Worm (Caenorhabditis elegans) whole organism, young adult: ENCODE results near the gene far-6.

Experiments
- B0019.2 ChIP-seq: fragments of 200-800 bp; sonication (Bioruptor generic); conservative IDR thresholded peaks from 2 replicates; pipeline ENCODE4 v1.3.6; 2022; ENCODE audit warnings: missing genetic modification reagents, missing genetic modification characterization, missing compliant biosample characterization
- B0035.1 ChIP-seq: sonication (generic microtip); optimal IDR thresholded peaks from 2 replicates; lab custom pipeline; 2016; ENCODE audit warnings: missing genetic modification characterization, mild to moderate bottlenecking, missing compliant biosample characterization, missing genotype, missing genetic modification reagents
- B0336.3 ChIP-seq: fragments of 200-800 bp; sonication (Bioruptor generic); IDR thresholded peaks from 2 replicates; pipeline ENCODE4 v1.3.6; 2022; ENCODE audit warnings: missing genetic modification characterization, missing compliant biosample characterization
- C06A6.2 ChIP-seq: fragments of 200-800 bp; sonication (Bioruptor generic); conservative IDR thresholded peaks from 2 replicates; pipeline ENCODE4 v1.3.6; 2022; ENCODE audit warnings: missing genetic modification characterization, missing compliant biosample characterization
- C17E4.6 ChIP-seq: fragments of 200-800 bp; sonication (Bioruptor generic); IDR thresholded peaks from 2 replicates; pipeline ENCODE4 v1.3.6; 2022; ENCODE audit warnings: missing genetic modification reagents, missing genetic modification characterization, missing compliant biosample characterization
- D2030.7 ChIP-seq: fragments of 200-800 bp; sonication (Bioruptor generic); IDR thresholded peaks from 2 replicates; pipeline ENCODE4 v1.3.6; 2022; ENCODE audit warnings: missing genetic modification reagents, missing genetic modification characterization, missing compliant biosample characterization
- F22D6.2 ChIP-seq: sonication (generic microtip); optimal IDR thresholded peaks from 2 replicates; lab custom pipeline; 2016; ENCODE audit warnings: mild to moderate bottlenecking, missing genetic modification characterization, missing compliant biosample characterization
- F23B12.7 ChIP-seq: sonication (generic microtip); optimal IDR thresholded peaks from 2 replicates; lab custom pipeline; 2017; ENCODE audit warnings: missing genetic modification characterization, mild to moderate bottlenecking, missing compliant biosample characterization, antibody characterized with exemption, moderate library complexity; ENCODE audit not compliant: insufficient read depth
- F55B11.4 ChIP-seq: sonication (generic microtip); optimal IDR thresholded peaks from 2 replicates; lab custom pipeline; 2016; ENCODE audit warnings: missing compliant biosample characterization, missing genetic modification characterization, borderline replicate concordance; ENCODE audit not compliant: insufficient read depth
- K11D2.4 ChIP-seq: fragments of 200-800 bp; sonication (Bioruptor generic); IDR thresholded peaks from 2 replicates; pipeline ENCODE4 v1.3.6; 2022; ENCODE audit warnings: missing genetic modification reagents, missing genetic modification characterization, missing compliant biosample characterization
- T07F8.4 ChIP-seq: sonication (generic microtip); optimal IDR thresholded peaks from 2 replicates; lab custom pipeline; 2016; ENCODE audit warnings: mild to moderate bottlenecking, missing genetic modification characterization, moderate library complexity, missing compliant biosample characterization
- Y79H2A.3 ChIP-seq: fragments of 200-800 bp; sonication (Bioruptor generic); conservative IDR thresholded peaks from 2 replicates; pipeline ENCODE4 v1.3.6; 2022; ENCODE audit warnings: missing genetic modification reagents, missing genetic modification characterization, missing compliant biosample characterization
- ZK185.1 ChIP-seq: sonication (generic microtip); optimal IDR thresholded peaks from 2 replicates; lab custom pipeline; 2016; ENCODE audit warnings: mild to moderate bottlenecking, missing genetic modification characterization, missing compliant biosample characterization; ENCODE audit not compliant: poor library complexity, severe bottlenecking
- aptf-3 ChIP-seq: fragments of 200-800 bp; sonication (Bioruptor generic); IDR thresholded peaks from 2 replicates; pipeline ENCODE4 v1.3.6; 2022; ENCODE audit warnings: missing genetic modification characterization, missing compliant biosample characterization
- atf-7 ChIP-seq: sonication (generic microtip); optimal IDR thresholded peaks from 2 replicates; lab custom pipeline; 2017; ENCODE audit warnings: mild to moderate bottlenecking, missing genetic modification characterization, missing compliant biosample characterization
- athp-1 ChIP-seq: sonication (generic microtip); optimal IDR thresholded peaks from 2 replicates; lab custom pipeline; 2017; ENCODE audit warnings: mild to moderate bottlenecking, missing genetic modification characterization, missing compliant biosample characterization
- ceh-100 ChIP-seq: fragments of 200-800 bp; sonication (Bioruptor generic); IDR thresholded peaks from 2 replicates; pipeline ENCODE4 v1.3.6; 2022; ENCODE audit warnings: missing genetic modification reagents, missing genetic modification characterization, missing compliant biosample characterization
- ceh-91 ChIP-seq: fragments of 200-800 bp; sonication (Bioruptor generic); IDR thresholded peaks from 2 replicates; pipeline ENCODE4 v1.3.6; 2022; ENCODE audit warnings: missing genetic modification reagents, missing genetic modification characterization, missing compliant biosample characterization
- chd-7 ChIP-seq: sonication (generic microtip); optimal IDR thresholded peaks from 2 replicates; lab custom pipeline; 2016; ENCODE audit warnings: mild to moderate bottlenecking, missing genetic modification characterization, moderate library complexity, missing compliant biosample characterization
- dpl-1 ChIP-seq: fragments of 150-350 bp; optimal IDR thresholded peaks from 2 replicates; lab custom pipeline; 2014; ENCODE audit warnings: missing biosample characterization, missing genetic modification reagents, missing genetic modification characterization
- efl-1 ChIP-seq: fragments of 150-350 bp; optimal IDR thresholded peaks from 2 replicates; lab custom pipeline; 2014; ENCODE audit warnings: missing biosample characterization, missing genetic modification reagents, missing genetic modification characterization
- egrh-3 ChIP-seq: fragments of 200-800 bp; sonication (Bioruptor generic); IDR thresholded peaks from 2 replicates; pipeline ENCODE4 v1.3.6; 2022; ENCODE audit warnings: missing genetic modification reagents, missing genetic modification characterization, missing compliant biosample characterization
- ekl-4 ChIP-seq: fragments of 200-800 bp; sonication (Bioruptor generic); IDR thresholded peaks from 2 replicates; pipeline ENCODE4 v1.3.6; 2022; ENCODE audit warnings: missing genetic modification reagents, missing genetic modification characterization, missing compliant biosample characterization
- ets-4 ChIP-seq: fragments of 200-800 bp; sonication (Bioruptor generic); optimal IDR thresholded peaks from 2 replicates; lab custom pipeline; 2018; ENCODE audit warnings: mild to moderate bottlenecking, missing genetic modification characterization, missing compliant biosample characterization
- hlh-26 ChIP-seq: fragments of 200-800 bp; sonication (Bioruptor generic); conservative IDR thresholded peaks from 2 replicates; pipeline ENCODE4 v1.3.6; 2022; ENCODE audit warnings: missing genetic modification reagents, missing genetic modification characterization, missing compliant biosample characterization
- hmg-1.2 ChIP-seq: fragments of 200-800 bp; sonication (Bioruptor generic); IDR thresholded peaks from 2 replicates; pipeline ENCODE4 v1.3.6; 2022; ENCODE audit warnings: missing genetic modification reagents, missing genetic modification characterization, missing compliant biosample characterization
- hmg-20 ChIP-seq: fragments of 200-800 bp; sonication (Bioruptor generic); IDR thresholded peaks from 2 replicates; pipeline ENCODE4 v1.3.6; 2022; ENCODE audit warnings: missing genetic modification reagents, missing genetic modification characterization, missing compliant biosample characterization
- lsl-1 ChIP-seq: fragments of 200-800 bp; sonication (Bioruptor generic); optimal IDR thresholded peaks from 2 replicates; lab custom pipeline; 2018; ENCODE audit warnings: mild to moderate bottlenecking, missing genetic modification characterization, moderate library complexity, missing compliant biosample characterization
- madf-3 ChIP-seq: fragments of 200-800 bp; sonication (Bioruptor generic); IDR thresholded peaks from 2 replicates; pipeline ENCODE4 v1.3.6; 2022; ENCODE audit warnings: missing genetic modification reagents, missing genetic modification characterization, missing compliant biosample characterization
- madf-6 ChIP-seq: fragments of 200-800 bp; sonication (Bioruptor generic); IDR thresholded peaks from 2 replicates; pipeline ENCODE4 v1.3.6; 2022; ENCODE audit warnings: missing genetic modification reagents, missing genetic modification characterization, missing compliant biosample characterization
- mcd-1 ChIP-seq: fragments of 200-800 bp; sonication (Bioruptor generic); IDR thresholded peaks from 2 replicates; pipeline ENCODE4 v1.3.6; 2022; ENCODE audit warnings: missing genetic modification reagents, missing genetic modification characterization, missing compliant biosample characterization
- mes-4 ChIP-seq: sonication (generic microtip); optimal IDR thresholded peaks from 2 replicates; lab custom pipeline; 2016; ENCODE audit warnings: missing genotype, missing genetic modification characterization, missing compliant biosample characterization
- nfya-2 ChIP-seq: fragments of 200-800 bp; sonication (Bioruptor generic); IDR thresholded peaks from 2 replicates; pipeline ENCODE4 v1.3.6; 2022; ENCODE audit warnings: missing genetic modification reagents, missing genetic modification characterization, missing compliant biosample characterization
- nhr-120 ChIP-seq: fragments of 200-800 bp; sonication (Bioruptor generic); IDR thresholded peaks from 2 replicates; pipeline ENCODE4 v1.3.6; 2022; ENCODE audit warnings: missing genetic modification characterization, missing compliant biosample characterization
- nhr-179 ChIP-seq: sonication (generic microtip); optimal IDR thresholded peaks from 2 replicates; lab custom pipeline; 2016; ENCODE audit warnings: mild to moderate bottlenecking, missing genetic modification characterization, missing compliant biosample characterization
- nhr-27 ChIP-seq: fragments of 200-800 bp; sonication (Bioruptor generic); optimal IDR thresholded peaks from 2 replicates; lab custom pipeline; 2018; ENCODE audit warnings: mild to moderate bottlenecking, missing genetic modification characterization, moderate library complexity, missing compliant biosample characterization
- nhr-90 ChIP-seq: sonication (generic microtip); optimal IDR thresholded peaks from 2 replicates; lab custom pipeline; 2016; ENCODE audit warnings: missing genotype, mild to moderate bottlenecking, missing genetic modification characterization, missing compliant biosample characterization
- pbrm-1 ChIP-seq: fragments of 200-800 bp; sonication (Bioruptor generic); IDR thresholded peaks from 2 replicates; pipeline ENCODE4 v1.3.6; 2022; ENCODE audit warnings: missing genetic modification reagents, missing genetic modification characterization, missing compliant biosample characterization
- pha-4 ChIP-seq: fragments of 150-350 bp; sonication (generic microtip); optimal IDR thresholded peaks from 2 replicates; lab custom pipeline; 2014; ENCODE audit warnings: missing biosample characterization, missing genetic modification reagents, missing genetic modification characterization
- rec-8 ChIP-seq, 2 experiments: sonication (generic microtip); optimal IDR thresholded peaks; 2 replicates each; lab custom pipeline; 2016; ENCODE audit warnings: mild to moderate bottlenecking in 2 of 2, missing genetic modification characterization in 2 of 2, missing genetic modification reagents in 2 of 2, missing genotype in 2 of 2, missing biosample characterization in 1 of 2, missing compliant biosample characterization in 1 of 2, moderate library complexity in 1 of 2
- rpc-1 ChIP-seq, 2 experiments: fragments of 150-350 bp in 1 of 2; sonication (generic microtip) in 1 of 2; optimal IDR thresholded peaks; 2 replicates each; lab custom pipeline; 2014 to 2018; ENCODE audit warnings: missing biosample characterization in 1 of 2, missing genetic modification characterization in 1 of 2, missing genetic modification reagents in 1 of 2, missing genotype in 1 of 2
- sea-2 ChIP-seq: fragments of 200-800 bp; sonication (Bioruptor generic); IDR thresholded peaks from 2 replicates; pipeline ENCODE4 v1.3.6; 2022; ENCODE audit warnings: missing genetic modification characterization, missing compliant biosample characterization
- snpc-3.4 ChIP-seq: sonication (generic microtip); optimal IDR thresholded peaks from 2 replicates; lab custom pipeline; 2017; ENCODE audit warnings: missing genetic modification characterization, mild to moderate bottlenecking, missing compliant biosample characterization, antibody characterized with exemption, moderate library complexity, missing genotype, missing genetic modification reagents
- sptf-2 ChIP-seq: fragments of 200-800 bp; sonication (Bioruptor generic); optimal IDR thresholded peaks from 2 replicates; lab custom pipeline; 2018; ENCODE audit warnings: mild to moderate bottlenecking, missing genetic modification characterization, missing compliant biosample characterization
- tbx-9 ChIP-seq: sonication (generic microtip); optimal IDR thresholded peaks from 2 replicates; lab custom pipeline; 2016; ENCODE audit warnings: borderline replicate concordance, missing genetic modification characterization, inconsistent platforms, missing compliant biosample characterization
- tlf-1 ChIP-seq: fragments of 200-800 bp; sonication (Bioruptor generic); optimal IDR thresholded peaks from 2 replicates; lab custom pipeline; 2018; ENCODE audit warnings: mild to moderate bottlenecking, missing genetic modification characterization, missing compliant biosample characterization
- zfh-2 ChIP-seq: fragments of 200-800 bp; sonication (Bioruptor generic); conservative IDR thresholded peaks from 2 replicates; pipeline ENCODE4 v1.3.6; 2022; ENCODE audit warnings: missing genetic modification reagents, missing genetic modification characterization, missing compliant biosample characterization
- ztf-26 ChIP-seq: sonication (generic microtip); optimal IDR thresholded peaks from 2 replicates; lab custom pipeline; 2017; ENCODE audit warnings: missing genetic modification characterization, missing compliant biosample characterization
- ztf-3 ChIP-seq: fragments of 200-800 bp; sonication (Bioruptor generic); optimal IDR thresholded peaks from 2 replicates; lab custom pipeline; 2018; ENCODE audit warnings: mild to moderate bottlenecking, missing genetic modification characterization, missing compliant biosample characterization

The far-6 gene

DNA sequence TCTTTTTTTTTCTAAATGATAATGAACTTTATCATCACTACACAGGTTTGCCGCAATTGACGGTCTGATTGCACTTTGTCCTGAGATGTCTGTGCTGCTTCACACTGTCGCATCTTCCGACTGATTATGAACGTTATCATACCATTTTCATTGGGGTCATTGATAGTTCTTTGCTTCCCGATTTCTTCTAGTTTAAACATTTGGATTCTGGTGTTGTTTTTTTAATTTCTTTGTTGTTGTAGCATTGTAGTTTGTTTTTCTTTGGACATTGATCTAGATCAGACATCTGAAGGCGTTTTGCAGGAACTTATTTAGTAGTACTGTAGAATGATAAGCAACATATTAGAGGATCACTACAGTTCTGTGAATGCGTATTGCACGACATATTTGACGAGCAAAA is 9.4 kb upstream of the far-6 start (continued):
- TF ChIP-seq C17E4.6 (GFP tag; lab: Robert Waterston, UW) (no peak), C06A6.2 (peak; percentile 68), nhr-120 (GFP tag; lab: Robert Waterston, UW) (no peak), F23B12.7 (peak; percentile 80), B0336.3 (GFP tag; lab: Robert Waterston, UW) (peak; percentile 80), mcd-1 (GFP tag; lab: Robert Waterston, UW) (peak; percentile 46), hmg-20 (GFP tag; lab: Robert Waterston, UW) (no peak), nhr-179 (no peak), ets-4 (GFP tag; lab: Kevin White, UChicago) (peak; percentile 59), tbx-9 (peak; percentile 74), ekl-4 (GFP tag; lab: Robert Waterston, UW) (peak; percentile 34; the same call in 1 of the 2 replicates), snpc-3.4 (tag; lab: Kevin White, UChicago) (no peak), rpc-1 (optimal IDR thresholded peaks at IDR 0.05; lab: Kevin White, UChicago) (no peak), rpc-1 (tag; optimal IDR thresholded peaks at IDR 0.05; lab: Kevin White, UChicago) (no peak), sptf-2 (no peak), K11D2.4 (GFP tag; lab: Robert Waterston, UW) (peak; percentile 56; the same call in 1 of the 2 replicates), chd-7 (peak; percentile 76), mes-4 (tag; lab: Kevin White, UChicago) (no peak), madf-6 (GFP tag; lab: Robert Waterston, UW) (peak; percentile 52), nfya-2 (GFP tag; lab: Robert Waterston, UW) (no peak), D2030.7 (GFP tag; lab: Robert Waterston, UW) (no peak), efl-1 (GFP tag; lab: Kevin White, UChicago) (no peak), ZK185.1 (tag; lab: Kevin White, UChicago) (no peak), hmg-1.2 (peak; percentile 10; the same call in 1 of the 2 replicates), F55B11.4 (no peak), egrh-3 (no peak), ceh-100 (GFP tag; lab: Robert Waterston, UW) (no peak), madf-3 (GFP tag; lab: Robert Waterston, UW) (no peak), ztf-26 (tag; lab: Kevin White, UChicago) (peak; percentile 16), atf-7 (tag; lab: Kevin White, UChicago) (peak; percentile 60), ztf-3 (GFP tag; lab: Kevin White, UChicago) (peak; percentile 30), aptf-3 (GFP tag; lab: Robert Waterston, UW) (no peak), F22D6.2 (tag; lab: Kevin White, UChicago) (no peak), nhr-27 (no peak), zfh-2 (GFP tag; lab: Robert Waterston, UW) (no peak), ceh-91 (no peak), Y79H2A.3 (GFP tag; lab: Robert Waterston, UW) (no peak), B0019.2 (no peak), sea-2 (GFP tag; lab: Robert Waterston, UW) (no peak), pbrm-1 (GFP tag; lab: Robert Waterston, UW) (peak; percentile 70), dpl-1 (no peak), athp-1 (peak; percentile 61), lsl-1 (GFP tag; lab: Kevin White, UChicago) (no peak), tlf-1 (GFP tag; lab: Kevin White, UChicago) (peak; percentile 83), B0035.1 (tag; lab: Kevin White, UChicago) (no peak), hlh-26 (no peak), T07F8.4 (tag; lab: Kevin White, UChicago) (no peak), rec-8 (tag; optimal IDR thresholded peaks at IDR 0.05; lab: Kevin White, UChicago) (no peak), nhr-90 (tag; lab: Kevin White, UChicago) (peak; percentile 51), pha-4 (no peak)
